Fruit fly (Drosophila melanogaster) whole organism, embryonic: ENCODE measurements around the gene CG13028.

Source experiments
- Atf6 ChIP-seq: fragments of 200-800 bp; sonication (Bioruptor generic); IDR thresholded peaks from 2 replicates; pipeline ENCODE4 v1.3.6; 2022; ENCODE audit warnings: missing biosample characterization, missing genetic modification characterization
- CG10979 ChIP-seq: fragments of 200-800 bp; sonication (Bioruptor generic); optimal IDR thresholded peaks from 2 replicates; lab custom pipeline; 2018; ENCODE audit warnings: missing biosample characterization, mild to moderate bottlenecking, missing genetic modification characterization, moderate library complexity
- CG11093 ChIP-seq: fragments of 200-800 bp; sonication (Bioruptor generic); IDR thresholded peaks from 3 replicates; pipeline ENCODE4 v1.3.6; 2022; ENCODE audit warnings: missing biosample characterization, missing genetic modification characterization
- CG13624 ChIP-seq: fragments of 200-800 bp; sonication (Bioruptor generic); optimal IDR thresholded peaks from 2 replicates; lab custom pipeline; 2016; ENCODE audit warnings: missing biosample characterization, missing genetic modification characterization
- CG17186 ChIP-seq: fragments of 200-800 bp; sonication (Bioruptor generic); optimal IDR thresholded peaks from 3 replicates; lab custom pipeline; 2017; ENCODE audit warnings: missing biosample characterization, missing genetic modification reagents, missing genetic modification characterization
- CG17829 ChIP-seq: fragments of 200-800 bp; optimal IDR thresholded peaks from 2 replicates; lab custom pipeline; 2019; ENCODE audit warnings: missing biosample characterization, mild to moderate bottlenecking, missing genetic modification characterization, moderate library complexity
- CG2129 ChIP-seq: fragments of 200-800 bp; sonication (Bioruptor generic); IDR thresholded peaks from 2 replicates; pipeline ENCODE4 v1.3.6; 2022; ENCODE audit warnings: missing biosample characterization, missing genetic modification characterization; ENCODE audit not compliant: partially characterized antibody
- CG31365 ChIP-seq: fragments of 200-800 bp; sonication (Bioruptor generic); optimal IDR thresholded peaks from 2 replicates; lab custom pipeline; 2018; ENCODE audit warnings: missing biosample characterization, mild to moderate bottlenecking, missing genetic modification characterization
- CG32772 ChIP-seq: fragments of 200-800 bp; sonication (Bioruptor generic); IDR thresholded peaks from 2 replicates; pipeline ENCODE4 v1.3.6; 2022; ENCODE audit warnings: missing biosample characterization, missing genetic modification characterization
- CG3407 ChIP-seq: fragments of 200-800 bp; sonication (Bioruptor generic); optimal IDR thresholded peaks from 2 replicates; lab custom pipeline; 2018; ENCODE audit warnings: missing biosample characterization, mild to moderate bottlenecking, missing genetic modification characterization
- CG4328 ChIP-seq: fragments of 200-800 bp; sonication (Bioruptor generic); optimal IDR thresholded peaks from 3 replicates; lab custom pipeline; 2017; ENCODE audit warnings: missing biosample characterization, missing genetic modification reagents, missing genetic modification characterization
- CG6272 ChIP-seq: fragments of 200-800 bp; sonication (Bioruptor generic); IDR thresholded peaks from 2 replicates; pipeline ENCODE4 v1.3.6; 2022; ENCODE audit warnings: missing biosample characterization, missing genetic modification characterization
- CG6689 ChIP-seq: fragments of 200-800 bp; sonication (Bioruptor generic); IDR thresholded peaks from 2 replicates; pipeline ENCODE4 v1.3.6; 2022; ENCODE audit warnings: missing biosample characterization, missing genetic modification characterization
- CG7271 ChIP-seq: fragments of 200-800 bp; sonication (Bioruptor generic); optimal IDR thresholded peaks from 2 replicates; lab custom pipeline; 2018; ENCODE audit warnings: missing biosample characterization, mild to moderate bottlenecking, missing genetic modification characterization, moderate library complexity
- CG8765 ChIP-seq: fragments of 200-800 bp; sonication (Bioruptor generic); IDR thresholded peaks from 2 replicates; pipeline ENCODE4 v1.3.6; 2022; ENCODE audit warnings: missing biosample characterization, missing genetic modification characterization
- CG9215 ChIP-seq: fragments of 200-800 bp; sonication (Bioruptor generic); IDR thresholded peaks from 2 replicates; pipeline ENCODE4 v1.3.6; 2022; ENCODE audit warnings: missing biosample characterization, missing genetic modification characterization
- CG9797 ChIP-seq: fragments of 200-800 bp; sonication (Bioruptor generic); optimal IDR thresholded peaks from 3 replicates; lab custom pipeline; 2018; ENCODE audit warnings: missing biosample characterization, mild to moderate bottlenecking, missing genetic modification characterization
- D ChIP-seq, 2 experiments: fragments of 200-800 bp in 1 of 2; fragments of >200 bp in 1 of 2; sonication (Bioruptor generic) in 1 of 2; optimal IDR thresholded peaks; 2 replicates in 1 of 2; 3 replicates in 1 of 2; lab custom pipeline; 2017; ENCODE audit warnings: mild to moderate bottlenecking in 1 of 2, missing biosample characterization in 1 of 2, missing genetic modification characterization in 1 of 2, missing genetic modification reagents in 1 of 2
- Dbx ChIP-seq: fragments of 200-800 bp; sonication (Bioruptor generic); IDR thresholded peaks from 3 replicates; pipeline ENCODE4 v1.3.6; 2022; ENCODE audit warnings: missing biosample characterization, missing genetic modification characterization
- ERR ChIP-seq: fragments of 200-800 bp; sonication (Bioruptor generic); optimal IDR thresholded peaks from 2 replicates; lab custom pipeline; 2016; ENCODE audit warnings: missing biosample characterization, missing genetic modification characterization
- HmgD ChIP-seq: fragments of 200-800 bp; sonication (Bioruptor generic); optimal IDR thresholded peaks from 3 replicates; lab custom pipeline; 2016; ENCODE audit warnings: missing biosample characterization, missing genetic modification characterization
- Hr39 ChIP-seq: fragments of >200 bp; optimal IDR thresholded peaks from 2 replicates; lab custom pipeline; 2017
- Jarid2 ChIP-seq: fragments of 200-800 bp; sonication (Bioruptor generic); optimal IDR thresholded peaks from 3 replicates; lab custom pipeline; 2017; ENCODE audit warnings: mild to moderate bottlenecking, missing biosample characterization, missing genetic modification reagents, missing genetic modification characterization
- Lhr ChIP-seq: fragments of 200-800 bp; sonication (Bioruptor generic); optimal IDR thresholded peaks from 3 replicates; lab custom pipeline; 2017; ENCODE audit warnings: mild to moderate bottlenecking, missing biosample characterization, missing genetic modification reagents, missing genetic modification characterization
- NK7.1 ChIP-seq: fragments of 200-800 bp; sonication (Bioruptor generic); optimal IDR thresholded peaks from 3 replicates; lab custom pipeline; 2016; ENCODE audit warnings: missing biosample characterization, missing genetic modification characterization
- NfI ChIP-seq: fragments of 200-800 bp; sonication (Bioruptor generic); optimal IDR thresholded peaks from 3 replicates; lab custom pipeline; 2018; ENCODE audit warnings: missing biosample characterization, mild to moderate bottlenecking, missing genetic modification characterization, moderate library complexity
- Optix ChIP-seq: fragments of 200-800 bp; sonication (Bioruptor generic); IDR thresholded peaks from 3 replicates; pipeline ENCODE4 v1.3.6; 2022; ENCODE audit warnings: missing biosample characterization, missing genetic modification characterization
- Sin3A ChIP-seq: fragments of >200 bp; optimal IDR thresholded peaks from 2 replicates; lab custom pipeline; 2018
- TFAM ChIP-seq: fragments of 200-800 bp; sonication (Bioruptor generic); optimal IDR thresholded peaks from 2 replicates; lab custom pipeline; 2017; ENCODE audit warnings: missing biosample characterization, missing genetic modification characterization, inconsistent platforms
- Xbp1 ChIP-seq: fragments of 200-800 bp; sonication (Bioruptor generic); optimal IDR thresholded peaks from 3 replicates; lab custom pipeline; 2016; ENCODE audit warnings: missing biosample characterization, mild to moderate bottlenecking, missing genetic modification characterization
- ash1 ChIP-seq: fragments of 200-800 bp; sonication (Bioruptor generic); optimal IDR thresholded peaks from 2 replicates; lab custom pipeline; 2018; ENCODE audit warnings: missing biosample characterization, mild to moderate bottlenecking, missing genetic modification characterization
- bowl ChIP-seq: fragments of 200-800 bp; sonication (Bioruptor generic); IDR thresholded peaks from 2 replicates; pipeline ENCODE4 v1.3.6; 2022; ENCODE audit warnings: missing biosample characterization, missing genetic modification characterization
- cas ChIP-seq: fragments of 200-800 bp; sonication (Bioruptor generic); IDR thresholded peaks from 2 replicates; pipeline ENCODE4 v1.3.6; 2022; ENCODE audit warnings: missing biosample characterization, missing genetic modification characterization
- caup ChIP-seq: fragments of 200-800 bp; sonication (Bioruptor generic); optimal IDR thresholded peaks from 3 replicates; lab custom pipeline; 2017; ENCODE audit warnings: missing biosample characterization, mild to moderate bottlenecking, missing genetic modification characterization, moderate library complexity; ENCODE audit not compliant: severe bottlenecking
- chn ChIP-seq: fragments of 200-800 bp; sonication (Bioruptor generic); optimal IDR thresholded peaks from 2 replicates; lab custom pipeline; 2016; ENCODE audit warnings: missing biosample characterization, missing genetic modification characterization
- dan ChIP-seq: fragments of 200-800 bp; sonication (Bioruptor generic); IDR thresholded peaks from 2 replicates; pipeline ENCODE4 v1.3.6; 2022; ENCODE audit warnings: missing biosample characterization, missing genetic modification characterization
- disco-r ChIP-seq: fragments of 200-800 bp; sonication (Bioruptor generic); optimal IDR thresholded peaks from 2 replicates; lab custom pipeline; 2016; ENCODE audit warnings: missing biosample characterization, missing genetic modification characterization
- dysf ChIP-seq: fragments of 200-800 bp; sonication (Bioruptor generic); IDR thresholded peaks from 3 replicates; pipeline ENCODE4 v1.3.6; 2022; ENCODE audit warnings: missing biosample characterization, missing genetic modification characterization
- fru ChIP-seq: fragments of >200 bp; optimal IDR thresholded peaks from 2 replicates; lab custom pipeline; 2017
- gem ChIP-seq: fragments of 200-800 bp; sonication (Bioruptor generic); optimal IDR thresholded peaks from 2 replicates; lab custom pipeline; 2019; ENCODE audit warnings: missing biosample characterization, mild to moderate bottlenecking, missing genetic modification characterization, moderate library complexity
- gsb-n ChIP-seq: fragments of 200-800 bp; sonication (Bioruptor generic); optimal IDR thresholded peaks from 3 replicates; lab custom pipeline; 2018; ENCODE audit warnings: missing biosample characterization, mild to moderate bottlenecking, missing genetic modification characterization
- hth ChIP-seq: fragments of >200 bp; optimal IDR thresholded peaks from 2 replicates; lab custom pipeline; 2017; ENCODE audit warnings: inconsistent platforms
- kah ChIP-seq: fragments of 200-800 bp; sonication (Bioruptor generic); optimal IDR thresholded peaks from 2 replicates; lab custom pipeline; 2018; ENCODE audit warnings: missing biosample characterization, mild to moderate bottlenecking, missing genetic modification characterization
- kay ChIP-seq: fragments of 200-800 bp; sonication (Bioruptor generic); optimal IDR thresholded peaks from 2 replicates; lab custom pipeline; 2016; ENCODE audit warnings: missing biosample characterization, missing genetic modification characterization
- lab ChIP-seq: fragments of 200-800 bp; sonication (Bioruptor generic); optimal IDR thresholded peaks from 3 replicates; lab custom pipeline; 2017; ENCODE audit warnings: missing biosample characterization, missing genetic modification characterization, mild to moderate bottlenecking, moderate library complexity, missing genetic modification reagents
- lbe ChIP-seq: fragments of 200-800 bp; sonication (Bioruptor generic); optimal IDR thresholded peaks from 2 replicates; lab custom pipeline; 2016; ENCODE audit warnings: missing biosample characterization, mild to moderate bottlenecking, missing genetic modification characterization
- nmo ChIP-seq: fragments of 200-800 bp; sonication (Bioruptor generic); optimal IDR thresholded peaks from 2 replicates; lab custom pipeline; 2018; ENCODE audit warnings: missing biosample characterization, mild to moderate bottlenecking, missing genetic modification characterization, moderate library complexity
- pzg ChIP-seq: fragments of 200-800 bp; sonication (Bioruptor generic); optimal IDR thresholded peaks from 3 replicates; lab custom pipeline; 2018; ENCODE audit warnings: missing biosample characterization, mild to moderate bottlenecking, missing genetic modification characterization, moderate library complexity
- stwl ChIP-seq: fragments of 200-800 bp; sonication (Bioruptor generic); optimal IDR thresholded peaks from 3 replicates; lab custom pipeline; 2018; ENCODE audit warnings: missing biosample characterization, mild to moderate bottlenecking, missing genetic modification characterization, moderate library complexity
- toy ChIP-seq: fragments of 200-800 bp; sonication (Bioruptor generic); IDR thresholded peaks from 2 replicates; pipeline ENCODE4 v1.3.6; 2022; ENCODE audit warnings: missing biosample characterization, missing genetic modification characterization
- unc-4 ChIP-seq: fragments of 200-800 bp; sonication (Bioruptor generic); IDR thresholded peaks from 2 replicates; pipeline ENCODE4 v1.3.6; 2022; ENCODE audit warnings: missing biosample characterization, missing genetic modification characterization; ENCODE audit not compliant: partially characterized antibody
- wek ChIP-seq: fragments of 200-800 bp; sonication (Bioruptor generic); optimal IDR thresholded peaks from 3 replicates; lab custom pipeline; 2018; ENCODE audit warnings: missing biosample characterization, mild to moderate bottlenecking, missing genetic modification characterization, moderate library complexity
- zf30C ChIP-seq: fragments of 200-800 bp; sonication (Bioruptor generic); optimal IDR thresholded peaks from 3 replicates; lab custom pipeline; 2018; ENCODE audit warnings: missing biosample characterization, mild to moderate bottlenecking, missing genetic modification characterization

CG13028 gene

dm6 chr3L:16893647-16894046 is 29.4 kb upstream of the CG13028 start (continued):
- TF ChIP-seq stwl (tag; lab: Kevin White, UChicago): no peak
- TF ChIP-seq NK7.1 (GFP tag; lab: Kevin White, UChicago): no peak
- TF ChIP-seq kay (GFP tag; lab: Kevin White, UChicago): no peak
- TF ChIP-seq CG11093 (GFP tag; lab: Robert Waterston, UW): no peak
- TF ChIP-seq Optix (GFP tag; lab: Robert Waterston, UW): no peak
- TF ChIP-seq CG6272 (GFP tag; lab: Robert Waterston, UW): no peak
- no peak for TF ChIP-seq ERR (GFP tag; lab: Kevin White, UChicago)
- no peak for TF ChIP-seq bowl (GFP tag; lab: Robert Waterston, UW)
- no peak for TF ChIP-seq CG2129
- TF ChIP-seq hth (lab: Kevin White, UChicago): no peak
- no peak for TF ChIP-seq CG6689 (GFP tag; lab: Robert Waterston, UW)
- TF ChIP-seq wek (GFP tag; lab: Kevin White, UChicago): no peak
- TF ChIP-seq Atf6 (GFP tag; lab: Robert Waterston, UW): peak; percentile 10; the same call in 1 of the 2 replicates
- TF ChIP-seq lbe (GFP tag; lab: Kevin White, UChicago): no peak
- TF ChIP-seq Jarid2 (GFP tag; lab: Kevin White, UChicago): no peak
- TF ChIP-seq fru (lab: Kevin White, UChicago): no peak
- TF ChIP-seq dysf: peak; percentile 40; the same call in 1 of the 3 replicates
- TF ChIP-seq NfI (GFP tag; lab: Kevin White, UChicago): no peak
- TF ChIP-seq Lhr (GFP tag; lab: Kevin White, UChicago): no peak
- TF ChIP-seq CG9215 (GFP tag; lab: Robert Waterston, UW): no peak
- peak; percentile 64 for TF ChIP-seq lab (GFP tag; lab: Kevin White, UChicago)
- no peak for TF ChIP-seq CG17829 (tag; lab: Kevin White, UChicago)
- no peak for TF ChIP-seq CG3407
- TF ChIP-seq CG32772 (GFP tag; lab: Robert Waterston, UW): no peak
- TF ChIP-seq unc-4: no peak
- TF ChIP-seq caup: peak; percentile 33
- no peak for TF ChIP-seq zf30C (GFP tag; lab: Kevin White, UChicago)
- TF ChIP-seq HmgD (GFP tag; lab: Kevin White, UChicago): no peak
- no peak for TF ChIP-seq CG7271 (tag; lab: Kevin White, UChicago)
- TF ChIP-seq cas (GFP tag; lab: Robert Waterston, UW): no peak
- no peak for TF ChIP-seq Hr39 (lab: Kevin White, UChicago)
- TF ChIP-seq TFAM (GFP tag; lab: Kevin White, UChicago): no peak
- TF ChIP-seq pzg (GFP tag; lab: Kevin White, UChicago): no peak
- TF ChIP-seq ash1: no peak
- no peak for TF ChIP-seq Xbp1 (GFP tag; lab: Kevin White, UChicago)
- TF ChIP-seq nmo (GFP tag; lab: Kevin White, UChicago): peak; percentile 21
- TF ChIP-seq kah (GFP tag; lab: Kevin White, UChicago): no peak
- no peak for TF ChIP-seq CG31365 (tag; lab: Kevin White, UChicago)
- no peak for TF ChIP-seq dan (GFP tag; lab: Robert Waterston, UW)
- TF ChIP-seq gem (tag; lab: Kevin White, UChicago): peak; percentile 54
- no peak for TF ChIP-seq CG17186 (GFP tag; lab: Kevin White, UChicago)
- TF ChIP-seq Sin3A (lab: Kevin White, UChicago): no peak
- no peak for TF ChIP-seq Dbx (GFP tag; lab: Robert Waterston, UW)
- no peak for TF ChIP-seq disco-r
- no peak for TF ChIP-seq chn (GFP tag; lab: Kevin White, UChicago)
- TF ChIP-seq CG4328 (GFP tag; lab: Kevin White, UChicago): no peak
- TF ChIP-seq CG9797 (GFP tag; lab: Kevin White, UChicago): no peak
- TF ChIP-seq gsb-n (tag; lab: Kevin White, UChicago): no peak
- TF ChIP-seq CG13624 (GFP tag; lab: Kevin White, UChicago): no peak
- TF ChIP-seq CG8765 (GFP tag; lab: Robert Waterston, UW): no peak
- TF ChIP-seq toy (GFP tag; lab: Robert Waterston, UW): no peak
- TF ChIP-seq D (optimal IDR thresholded peaks at IDR 0.05; lab: Kevin White, UChicago): no peak
- TF ChIP-seq D (GFP tag; optimal IDR thresholded peaks at IDR 0.05; lab: Kevin White, UChicago): no peak
- no peak for TF ChIP-seq CG10979 (tag; lab: Kevin White, UChicago)
